Worm (Caenorhabditis elegans) whole organism, early embryonic: Measurements from ENCODE around the gene let-756.

ENCODE experiments used
- B0310.2 ChIP-seq: sonication (generic microtip); optimal IDR thresholded peaks from 2 replicates; lab custom pipeline; 2016; ENCODE audit warnings: mild to moderate bottlenecking, missing genetic modification characterization, missing compliant biosample characterization
- F13C5.2 ChIP-seq: sonication (generic microtip); optimal IDR thresholded peaks from 2 replicates; lab custom pipeline; 2017; ENCODE audit warnings: mild to moderate bottlenecking, missing genetic modification characterization, inconsistent platforms, missing compliant biosample characterization
- aly-1 ChIP-seq: sonication (generic microtip); optimal IDR thresholded peaks from 2 replicates; lab custom pipeline; 2016; ENCODE audit warnings: missing genetic modification characterization, missing compliant biosample characterization
- ama-1 ChIP-seq: fragments of 150-350 bp; optimal IDR thresholded peaks from 2 replicates; lab custom pipeline; 2014
- ceh-13 ChIP-seq: fragments of 200-800 bp; sonication (Bioruptor generic); optimal IDR thresholded peaks from 2 replicates; lab custom pipeline; 2018; ENCODE audit warnings: mild to moderate bottlenecking, missing genetic modification characterization, missing compliant biosample characterization
- ceh-36 ChIP-seq: sonication (generic microtip); optimal IDR thresholded peaks from 2 replicates; lab custom pipeline; 2016; ENCODE audit warnings: missing genetic modification characterization, inconsistent platforms, missing compliant biosample characterization
- ets-7 ChIP-seq: sonication (generic microtip); optimal IDR thresholded peaks from 2 replicates; lab custom pipeline; 2016; ENCODE audit warnings: missing genotype, missing genetic modification characterization, missing compliant biosample characterization
- flt-1 ChIP-seq: fragments of 200-800 bp; sonication (Bioruptor generic); IDR thresholded peaks from 2 replicates; pipeline ENCODE4 v1.3.6; 2022; ENCODE audit warnings: missing genetic modification characterization, missing compliant biosample characterization
- hmbx-1 ChIP-seq: sonication (generic microtip); optimal IDR thresholded peaks from 2 replicates; lab custom pipeline; 2016; ENCODE audit warnings: mild to moderate bottlenecking, missing genetic modification characterization, missing compliant biosample characterization
- hmg-4 ChIP-seq: fragments of 200-800 bp; sonication (Bioruptor generic); optimal IDR thresholded peaks from 2 replicates; lab custom pipeline; 2018; ENCODE audit warnings: mild to moderate bottlenecking, missing genetic modification characterization, missing compliant biosample characterization
- hnd-1 ChIP-seq: sonication (generic microtip); optimal IDR thresholded peaks from 2 replicates; lab custom pipeline; 2016; ENCODE audit warnings: missing genetic modification characterization, missing compliant biosample characterization
- pes-1 ChIP-seq: fragments of 200-800 bp; sonication (Bioruptor generic); IDR thresholded peaks from 2 replicates; pipeline ENCODE4 v1.3.6; 2022; ENCODE audit warnings: missing genetic modification reagents, missing genetic modification characterization, missing compliant biosample characterization
- scrt-1 ChIP-seq: fragments of 200-800 bp; sonication (Bioruptor generic); IDR thresholded peaks from 2 replicates; pipeline ENCODE4 v1.3.6; 2022; ENCODE audit warnings: missing genetic modification characterization, missing compliant biosample characterization
- sea-1 ChIP-seq: fragments of 200-800 bp; sonication (Bioruptor generic); conservative IDR thresholded peaks from 2 replicates; pipeline ENCODE4 v1.3.6; 2022; ENCODE audit warnings: missing genetic modification characterization, missing compliant biosample characterization
- tbx-11 ChIP-seq: fragments of 200-800 bp; sonication (Bioruptor generic); IDR thresholded peaks from 2 replicates; pipeline ENCODE4 v1.3.6; 2022; ENCODE audit warnings: missing genetic modification characterization, missing compliant biosample characterization
- tbx-37 ChIP-seq: fragments of 200-800 bp; sonication (Bioruptor generic); conservative IDR thresholded peaks from 2 replicates; pipeline ENCODE4 v1.3.6; 2022; ENCODE audit warnings: missing genetic modification reagents, missing genetic modification characterization, missing compliant biosample characterization
- tra-4 ChIP-seq: sonication (generic microtip); optimal IDR thresholded peaks from 2 replicates; lab custom pipeline; 2017; ENCODE audit warnings: missing genetic modification characterization, missing compliant biosample characterization

Gene let-756

DNA sequence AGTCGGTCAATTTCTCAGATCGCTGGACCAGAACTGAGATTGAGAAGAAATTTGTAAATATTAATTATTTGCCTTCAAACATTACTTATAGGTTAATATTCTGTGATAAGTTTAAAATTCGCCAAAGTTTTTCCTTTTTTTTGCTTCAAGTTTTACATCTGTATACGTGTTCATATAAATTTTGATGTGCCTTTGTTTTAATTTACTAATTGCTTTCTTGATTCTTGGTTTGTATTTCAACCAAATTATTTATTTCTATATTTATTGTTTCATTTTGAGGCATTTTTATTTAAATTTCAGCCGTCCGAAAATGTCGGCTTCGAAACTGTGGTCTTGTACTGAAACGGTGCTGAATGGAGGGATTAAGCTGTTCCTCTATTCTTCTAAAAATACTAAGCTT lies 29.4 kb downstream of the let-756 start, which contains the start of gene C05D11.1:
Gene C05D11.1, plus strand, starts transcription at position 301 of the 400 bp plus-strand sequence.
- TF ChIP-seq ama-1: no peak
- no peak for TF ChIP-seq tra-4
- TF ChIP-seq hmbx-1: no peak
- no peak for TF ChIP-seq tbx-11 (GFP tag; lab: Robert Waterston, UW)
- no peak for TF ChIP-seq ceh-36
- TF ChIP-seq hnd-1: no peak
- no peak for TF ChIP-seq aly-1
- no peak for TF ChIP-seq pes-1
- TF ChIP-seq F13C5.2 (tag; lab: Kevin White, UChicago): no peak
- TF ChIP-seq hmg-4 (GFP tag; lab: Kevin White, UChicago): no peak
- no peak for TF ChIP-seq B0310.2 (tag; lab: Kevin White, UChicago)
- TF ChIP-seq tbx-37 (GFP tag; lab: Robert Waterston, UW): no peak
- no peak for TF ChIP-seq ceh-13 (GFP tag; lab: Kevin White, UChicago)
- no peak for TF ChIP-seq ets-7
- TF ChIP-seq scrt-1 (GFP tag; lab: Robert Waterston, UW): no peak
- no peak for TF ChIP-seq sea-1 (GFP tag; lab: Robert Waterston, UW)
- TF ChIP-seq flt-1 (GFP tag; lab: Robert Waterston, UW): no peak

DNA sequence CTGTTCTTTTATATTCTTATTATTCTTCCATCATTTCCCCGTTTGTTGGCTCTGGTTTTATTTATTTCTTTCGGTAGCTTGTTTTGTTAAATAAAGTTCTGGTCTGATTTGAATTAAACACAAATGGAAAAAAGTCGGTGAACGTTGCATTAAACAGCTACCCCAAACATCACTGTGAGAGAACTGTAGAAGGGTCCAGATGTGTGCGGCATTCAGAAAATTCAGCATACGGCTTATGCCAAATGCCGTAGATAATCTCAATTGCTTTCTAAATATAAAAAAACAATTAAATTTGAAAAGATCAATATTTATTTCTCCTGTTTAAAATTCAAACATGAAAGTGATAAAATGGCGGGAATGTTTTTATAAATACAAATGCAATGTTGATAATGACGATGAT lies 32.9 kb downstream of the let-756 start:
- no peak for TF ChIP-seq ceh-13 (GFP tag; lab: Kevin White, UChicago)
- no peak for TF ChIP-seq hnd-1
- no peak for TF ChIP-seq sea-1 (GFP tag; lab: Robert Waterston, UW)
- no peak for TF ChIP-seq scrt-1 (GFP tag; lab: Robert Waterston, UW)
- TF ChIP-seq aly-1: no peak
- no peak for TF ChIP-seq tbx-37 (GFP tag; lab: Robert Waterston, UW)
- TF ChIP-seq ets-7: no peak
- TF ChIP-seq hmbx-1: no peak
- no peak for TF ChIP-seq ama-1
- no peak for TF ChIP-seq tra-4
- TF ChIP-seq flt-1 (GFP tag; lab: Robert Waterston, UW): no peak
- no peak for TF ChIP-seq pes-1
- TF ChIP-seq B0310.2 (tag; lab: Kevin White, UChicago): no peak

DNA sequence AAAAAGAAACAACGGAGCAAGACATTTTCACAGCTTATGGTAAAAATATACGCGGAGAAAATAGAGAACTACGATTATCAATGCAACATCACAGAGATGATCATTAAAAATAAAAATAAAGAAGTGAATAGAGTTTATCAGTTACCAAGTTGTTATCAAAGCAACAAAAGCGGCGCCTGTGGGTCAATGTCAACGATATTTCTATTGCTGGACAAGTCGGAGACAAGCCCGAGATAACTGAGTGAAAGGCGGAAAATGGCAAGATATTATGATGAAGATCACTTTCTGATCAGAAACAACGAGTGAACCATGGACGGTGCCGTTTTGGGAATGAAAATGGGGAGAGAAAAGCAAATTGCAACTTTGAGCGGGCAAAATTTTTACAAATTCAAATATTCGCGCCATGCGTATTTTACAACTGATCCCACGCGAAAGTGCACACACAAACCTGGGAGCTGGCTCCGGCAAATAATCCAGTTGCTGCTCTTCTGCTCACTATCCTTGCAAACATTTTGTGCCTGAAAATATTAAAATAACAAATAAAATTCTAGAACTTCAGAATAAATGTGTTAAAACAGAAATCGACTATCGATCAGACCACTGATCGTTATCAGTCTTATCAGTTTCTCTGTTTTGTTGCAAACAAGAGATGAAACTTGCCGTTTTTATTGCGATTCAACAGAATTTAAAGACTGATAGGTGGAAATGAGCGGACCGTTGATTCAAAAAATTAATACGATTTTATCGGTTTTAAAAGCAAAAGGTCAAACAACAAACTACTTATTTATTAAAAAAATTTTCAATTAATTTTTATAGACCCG lies 35.6 kb downstream of the let-756 start, which contains the start of gene mel-32:
Gene mel-32, minus strand, starts transcription at position 696 of the 821 bp plus-strand sequence.
- TF ChIP-seq hmbx-1 (no peak), ama-1 (peak; percentile 21)

DNA sequence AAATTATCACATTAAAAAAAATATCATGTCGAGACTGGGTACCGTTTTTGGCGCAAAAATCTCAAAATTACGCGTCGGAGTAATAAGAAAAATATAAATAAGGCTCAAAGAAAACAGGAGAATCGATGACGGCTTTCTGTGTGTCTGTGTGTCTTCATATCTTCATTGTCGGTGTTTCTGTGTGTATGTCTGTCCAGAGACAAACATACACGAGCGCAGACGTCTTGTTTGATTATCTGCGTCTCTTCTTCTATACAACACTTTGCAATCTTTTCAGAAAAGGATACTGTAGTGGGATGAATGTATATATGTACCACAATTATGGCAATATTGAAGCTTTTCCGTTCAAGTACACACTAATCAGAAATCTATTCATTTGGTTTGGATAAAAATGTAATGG lies 37.4 kb downstream of the let-756 start, which contains the start of gene C05D11.13:
Gene C05D11.13, minus strand, starts transcription at position 252 of the 400 bp plus-strand sequence.
- no peak for TF ChIP-seq tbx-37 (GFP tag; lab: Robert Waterston, UW)
- TF ChIP-seq pes-1: no peak
- TF ChIP-seq hmg-4 (GFP tag; lab: Kevin White, UChicago): no peak
- TF ChIP-seq ceh-36: no peak
- no peak for TF ChIP-seq scrt-1 (GFP tag; lab: Robert Waterston, UW)
- no peak for TF ChIP-seq sea-1 (GFP tag; lab: Robert Waterston, UW)
- TF ChIP-seq B0310.2 (tag; lab: Kevin White, UChicago): no peak
- TF ChIP-seq flt-1 (GFP tag; lab: Robert Waterston, UW): no peak
- TF ChIP-seq F13C5.2 (tag; lab: Kevin White, UChicago): no peak
- no peak for TF ChIP-seq ets-7
- no peak for TF ChIP-seq hnd-1
- TF ChIP-seq ceh-13 (GFP tag; lab: Kevin White, UChicago): no peak
- no peak for TF ChIP-seq hmbx-1
- no peak for TF ChIP-seq ama-1
- no peak for TF ChIP-seq tra-4
- TF ChIP-seq aly-1: no peak
- TF ChIP-seq tbx-11 (GFP tag; lab: Robert Waterston, UW): no peak

DNA sequence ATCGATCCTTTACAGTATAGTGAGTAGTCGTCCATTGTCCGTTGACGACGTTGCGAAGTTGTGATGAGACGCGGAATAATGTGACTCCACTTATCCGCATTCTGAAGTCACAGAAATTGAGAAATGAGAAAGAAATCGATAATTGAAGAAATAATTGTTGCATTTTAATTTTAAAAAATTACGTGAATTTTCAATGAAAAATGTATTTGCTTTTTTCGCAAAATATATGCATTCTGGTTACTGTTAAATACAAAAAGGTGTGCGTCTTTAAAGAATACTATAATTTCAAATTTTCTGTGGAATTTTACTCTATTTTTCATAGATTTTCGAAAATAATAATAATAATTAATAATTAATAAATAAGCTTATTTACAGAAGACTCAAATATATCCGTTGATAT lies 39.9 kb downstream of the let-756 start, which contains the start of gene let-721:
Gene let-721, minus strand, starts transcription at position 101 of the 400 bp plus-strand sequence.
- TF ChIP-seq tra-4: no peak
- no peak for TF ChIP-seq ets-7
- no peak for TF ChIP-seq flt-1 (GFP tag; lab: Robert Waterston, UW)
- TF ChIP-seq hnd-1: no peak
- TF ChIP-seq ceh-13 (GFP tag; lab: Kevin White, UChicago): no peak
- no peak for TF ChIP-seq F13C5.2 (tag; lab: Kevin White, UChicago)
- TF ChIP-seq sea-1 (GFP tag; lab: Robert Waterston, UW): no peak
- no peak for TF ChIP-seq aly-1
- TF ChIP-seq B0310.2 (tag; lab: Kevin White, UChicago): no peak
- no peak for TF ChIP-seq ceh-36
- no peak for TF ChIP-seq pes-1
- no peak for TF ChIP-seq tbx-11 (GFP tag; lab: Robert Waterston, UW)
- TF ChIP-seq hmbx-1: no peak
- TF ChIP-seq tbx-37 (GFP tag; lab: Robert Waterston, UW): no peak
- no peak for TF ChIP-seq ama-1
- no peak for TF ChIP-seq hmg-4 (GFP tag; lab: Kevin White, UChicago)
- TF ChIP-seq scrt-1 (GFP tag; lab: Robert Waterston, UW): no peak

DNA sequence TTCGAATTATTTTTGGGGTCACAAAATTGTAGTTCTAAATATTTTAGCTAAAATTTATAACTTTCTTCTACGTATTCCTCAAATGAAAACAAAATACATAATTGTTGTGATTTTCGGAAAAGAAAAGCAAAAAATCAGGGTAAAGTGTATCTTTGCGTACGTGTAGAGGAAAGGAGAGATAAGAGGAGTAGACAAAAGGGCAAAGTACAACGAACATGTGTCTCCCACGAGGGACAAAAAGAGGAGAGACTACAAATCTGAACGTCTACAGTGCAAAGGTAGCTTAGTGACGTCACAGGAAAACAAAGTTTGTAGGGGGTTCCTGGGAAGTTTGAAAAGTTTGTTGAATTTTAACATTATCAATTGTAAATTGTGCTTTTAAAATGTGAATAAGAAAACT lies 40.6 kb downstream of the let-756 start:
- TF ChIP-seq sea-1 (GFP tag; lab: Robert Waterston, UW): 0 out of 2 replicates have a peak, but pooled peaks have one; percentile 30
- no peak for TF ChIP-seq pes-1
- no peak for TF ChIP-seq ets-7

DNA sequence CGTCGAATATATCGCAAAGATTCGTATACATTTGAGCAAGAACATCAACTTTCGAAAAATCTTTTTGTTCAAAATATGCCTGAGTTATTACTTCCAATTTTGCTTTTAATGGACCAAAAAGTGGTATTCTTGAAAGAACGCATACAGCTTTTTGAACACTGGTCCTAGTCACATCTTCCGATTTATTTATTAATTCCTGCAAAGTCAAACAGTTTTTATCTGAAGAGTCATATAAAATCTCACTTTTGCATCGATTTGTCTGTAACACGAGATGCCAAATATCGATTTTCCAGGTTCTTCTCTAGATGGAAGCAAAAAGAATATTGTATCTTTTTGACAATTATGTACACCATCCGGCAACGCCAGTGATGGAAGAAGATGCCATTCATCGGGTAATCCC lies 42.9 kb downstream of the let-756 start:
- TF ChIP-seq tbx-11 (GFP tag; lab: Robert Waterston, UW) (no peak), aly-1 (no peak), ets-7 (no peak), sea-1 (GFP tag; lab: Robert Waterston, UW) (no peak), hmg-4 (GFP tag; lab: Kevin White, UChicago) (no peak), ama-1 (peak; percentile 70), hmbx-1 (no peak), hnd-1 (no peak), tbx-37 (GFP tag; lab: Robert Waterston, UW) (no peak), ceh-13 (GFP tag; lab: Kevin White, UChicago) (no peak), scrt-1 (GFP tag; lab: Robert Waterston, UW) (no peak), pes-1 (peak; percentile 34; the same call in 1 of the 2 replicates), tra-4 (no peak), F13C5.2 (tag; lab: Kevin White, UChicago) (no peak), B0310.2 (tag; lab: Kevin White, UChicago) (no peak), flt-1 (GFP tag; lab: Robert Waterston, UW) (no peak)
